Worm (Caenorhabditis elegans) whole organism, mixed stage, embryonic: ENCODE measurements around the gene C42D8.9.

Source experiments
- bed-3 ChIP-seq: fragments of 200-800 bp; sonication (Bioruptor generic); optimal IDR thresholded peaks from 3 replicates; lab custom pipeline; 2018; ENCODE audit warnings: mild to moderate bottlenecking, missing genetic modification characterization, moderate library complexity, missing compliant biosample characterization
- ceh-83 ChIP-seq: fragments of 200-800 bp; sonication (Bioruptor generic); optimal IDR thresholded peaks from 2 replicates; lab custom pipeline; 2018; ENCODE audit warnings: mild to moderate bottlenecking, missing genetic modification characterization, missing compliant biosample characterization
- ces-1 ChIP-seq: fragments of 150-350 bp; optimal IDR thresholded peaks from 2 replicates; lab custom pipeline; 2014; ENCODE audit warnings: missing biosample characterization, missing genetic modification reagents, missing genetic modification characterization
- drap-1 ChIP-seq: fragments of 200-800 bp; sonication (Bioruptor generic); optimal IDR thresholded peaks from 3 replicates; lab custom pipeline; 2018; ENCODE audit warnings: mild to moderate bottlenecking, missing genetic modification characterization, missing compliant biosample characterization
- lsy-2 ChIP-seq: fragments of 150-350 bp; optimal IDR thresholded peaks from 2 replicates; lab custom pipeline; 2014; ENCODE audit warnings: missing biosample characterization, missing genetic modification characterization
- nhr-28 ChIP-seq: fragments of 150-350 bp; optimal IDR thresholded peaks from 2 replicates; lab custom pipeline; 2014; ENCODE audit warnings: missing biosample characterization, missing genetic modification characterization
- nhr-76 ChIP-seq: sonication (generic microtip); optimal IDR thresholded peaks from 2 replicates; lab custom pipeline; 2017; ENCODE audit warnings: missing biosample characterization, missing genetic modification characterization
- tbx-8 ChIP-seq: fragments of 200-800 bp; sonication (Bioruptor generic); optimal IDR thresholded peaks from 2 replicates; lab custom pipeline; 2018; ENCODE audit warnings: mild to moderate bottlenecking, missing genetic modification characterization, moderate library complexity, missing compliant biosample characterization
- unc-39 ChIP-seq: fragments of 150-350 bp; optimal IDR thresholded peaks from 2 replicates; lab custom pipeline; 2014; ENCODE audit warnings: missing biosample characterization, missing genetic modification characterization
- unc-62 ChIP-seq: fragments of 150-350 bp; optimal IDR thresholded peaks from 2 replicates; lab custom pipeline; 2014; ENCODE audit warnings: missing biosample characterization, missing genetic modification reagents, missing genetic modification characterization
- zip-8 ChIP-seq: fragments of 150-350 bp; optimal IDR thresholded peaks from 2 replicates; lab custom pipeline; 2014; ENCODE audit warnings: missing biosample characterization, missing genetic modification characterization

- TF ChIP-seq ces-1 (GFP tag; lab: Kevin White, UChicago) (peak; percentile 95), ceh-83 (no peak), nhr-28 (tag; lab: Kevin White, UChicago) (no peak), zip-8 (tag; lab: Kevin White, UChicago) (no peak), nhr-76 (tag; lab: Kevin White, UChicago) (no peak), unc-62 (no peak), unc-39 (tag; lab: Kevin White, UChicago) (no peak), bed-3 (GFP tag; lab: Kevin White, UChicago) (no peak), tbx-8 (GFP tag; lab: Kevin White, UChicago) (no peak), drap-1 (GFP tag; lab: Kevin White, UChicago) (no peak), lsy-2 (no peak)
Measured at ce11 chrX:5117571-5117970, 10.7 kb upstream of the C42D8.9 start.
